Fruit fly (Drosophila melanogaster): ENCODE measurements around the gene schlank.
A peak's percentile ranks its signal among the peaks of the same experiment; 100 is the strongest.

DNA sequence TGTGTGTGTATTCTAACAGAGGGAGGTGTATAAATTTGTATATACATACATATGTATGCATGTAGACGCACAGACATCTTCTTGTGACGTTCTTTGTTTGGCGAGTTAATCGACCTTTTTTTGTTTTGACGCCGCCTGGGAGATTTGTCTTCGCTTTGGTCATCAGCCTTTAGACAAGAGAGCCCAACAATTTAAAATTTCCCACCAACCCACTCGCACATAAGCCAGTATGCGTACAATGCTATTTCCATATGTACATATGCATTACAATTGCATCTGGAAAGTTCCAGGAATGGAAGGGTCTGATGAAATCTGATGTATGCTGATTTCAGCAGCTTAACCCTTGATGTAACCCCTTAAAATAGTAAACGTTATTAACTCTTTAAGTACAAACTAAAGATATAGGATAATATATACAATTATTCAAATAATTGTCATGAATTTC lies 12.6 kb upstream of the schlank start, which contains the start of gene Ubi-p5E:
- TF ChIP-seq CG9948 (tag; optimal IDR thresholded peaks at IDR 0.05) (no peak), CG12605 (GFP tag; IDR thresholded peaks at IDR 0.05) (0 out of 2 replicates have a peak, but pooled peaks have one; percentile 14), CG17806 (tag; optimal IDR thresholded peaks at IDR 0.05) (no peak), CG8159 (tag; optimal IDR thresholded peaks at IDR 0.05) (no peak), Ets98B (GFP tag; IDR thresholded peaks at IDR 0.05) (no peak), CG10348 (GFP tag; IDR thresholded peaks at IDR 0.05) (no peak), rn (GFP tag; IDR thresholded peaks at IDR 0.05) (no peak), Pif1A (GFP tag; optimal IDR thresholded peaks at IDR 0.05) (no peak), CG8301 (tag; optimal IDR thresholded peaks at IDR 0.05) (no peak), D1 (tag; optimal IDR thresholded peaks at IDR 0.05) (no peak), CG15710 (tag; optimal IDR thresholded peaks at IDR 0.05) (no peak), Snoo (tag; optimal IDR thresholded peaks at IDR 0.05) (no peak), Pif1B (GFP tag; optimal IDR thresholded peaks at IDR 0.05) (no peak), CG13204 (GFP tag; optimal IDR thresholded peaks at IDR 0.05) (no peak)
